Worm (Caenorhabditis elegans) whole organism, mixed stage, embryonic: Measurements from ENCODE around the gene T21E8.5.

Experiments
- M03D4.4 ChIP-seq: sonication (generic microtip); optimal IDR thresholded peaks from 2 replicates; lab custom pipeline; 2017; ENCODE audit warnings: mild to moderate bottlenecking, missing genetic modification characterization, missing compliant biosample characterization
- bed-3 ChIP-seq: fragments of 200-800 bp; sonication (Bioruptor generic); optimal IDR thresholded peaks from 3 replicates; lab custom pipeline; 2018; ENCODE audit warnings: mild to moderate bottlenecking, missing genetic modification characterization, moderate library complexity, missing compliant biosample characterization
- blmp-1 ChIP-seq: fragments of 150-350 bp; optimal IDR thresholded peaks from 2 replicates; lab custom pipeline; 2014; ENCODE audit warnings: missing biosample characterization, missing genetic modification characterization
- ceh-39 ChIP-seq: fragments of 150-350 bp; optimal IDR thresholded peaks from 2 replicates; lab custom pipeline; 2014; ENCODE audit warnings: missing biosample characterization, missing genetic modification characterization
- ceh-43 ChIP-seq: fragments of 200-800 bp; sonication (Bioruptor generic); optimal IDR thresholded peaks from 2 replicates; lab custom pipeline; 2018; ENCODE audit warnings: mild to moderate bottlenecking, missing genetic modification characterization, moderate library complexity, missing compliant biosample characterization
- ceh-83 ChIP-seq: fragments of 200-800 bp; sonication (Bioruptor generic); optimal IDR thresholded peaks from 2 replicates; lab custom pipeline; 2018; ENCODE audit warnings: mild to moderate bottlenecking, missing genetic modification characterization, missing compliant biosample characterization
- cnd-1 ChIP-seq: fragments of 200-800 bp; sonication (Bioruptor generic); optimal IDR thresholded peaks from 2 replicates; lab custom pipeline; 2018; ENCODE audit warnings: mild to moderate bottlenecking, missing genetic modification characterization, missing compliant biosample characterization
- drap-1 ChIP-seq: fragments of 200-800 bp; sonication (Bioruptor generic); optimal IDR thresholded peaks from 3 replicates; lab custom pipeline; 2018; ENCODE audit warnings: mild to moderate bottlenecking, missing genetic modification characterization, missing compliant biosample characterization
- elt-1 ChIP-seq: sonication (generic microtip); optimal IDR thresholded peaks from 2 replicates; lab custom pipeline; 2017; ENCODE audit warnings: missing genetic modification characterization, mild to moderate bottlenecking, missing compliant biosample characterization, antibody characterized with exemption, moderate library complexity, borderline replicate concordance; ENCODE audit not compliant: insufficient read depth
- elt-3 ChIP-seq: fragments of 150-350 bp; optimal IDR thresholded peaks from 2 replicates; lab custom pipeline; 2014; ENCODE audit warnings: missing biosample characterization, missing genetic modification characterization
- flh-1 ChIP-seq: fragments of 200-800 bp; sonication (Bioruptor generic); optimal IDR thresholded peaks from 2 replicates; lab custom pipeline; 2018; ENCODE audit warnings: mild to moderate bottlenecking, missing genetic modification characterization, moderate library complexity, missing compliant biosample characterization
- ham-2 ChIP-seq: fragments of 200-800 bp; sonication (Bioruptor generic); optimal IDR thresholded peaks from 2 replicates; lab custom pipeline; 2018; ENCODE audit warnings: mild to moderate bottlenecking, missing genetic modification characterization, missing compliant biosample characterization
- hlh-1 ChIP-seq: fragments of 150-350 bp; optimal IDR thresholded peaks from 2 replicates; lab custom pipeline; 2014; ENCODE audit warnings: missing biosample characterization, missing genetic modification reagents, missing genetic modification characterization
- lin-13 ChIP-seq: fragments of 150-350 bp; optimal IDR thresholded peaks from 2 replicates; lab custom pipeline; 2014; ENCODE audit warnings: missing biosample characterization, missing genetic modification characterization
- lin-32 ChIP-seq: fragments of 200-800 bp; sonication (Bioruptor generic); optimal IDR thresholded peaks from 2 replicates; lab custom pipeline; 2018; ENCODE audit warnings: mild to moderate bottlenecking, missing genetic modification characterization, missing compliant biosample characterization
- lsy-2 ChIP-seq: fragments of 150-350 bp; optimal IDR thresholded peaks from 2 replicates; lab custom pipeline; 2014; ENCODE audit warnings: missing biosample characterization, missing genetic modification characterization
- mab-5 ChIP-seq: fragments of 150-350 bp; optimal IDR thresholded peaks from 2 replicates; lab custom pipeline; 2014; ENCODE audit warnings: missing biosample characterization, missing genetic modification characterization
- mep-1 ChIP-seq: fragments of 150-350 bp; optimal IDR thresholded peaks from 2 replicates; lab custom pipeline; 2017; ENCODE audit warnings: missing biosample characterization, missing genetic modification reagents, missing genetic modification characterization, inconsistent platforms
- mls-2 ChIP-seq: sonication (generic microtip); optimal IDR thresholded peaks from 2 replicates; lab custom pipeline; 2016; ENCODE audit warnings: mild to moderate bottlenecking, missing genetic modification characterization, moderate library complexity, missing compliant biosample characterization
- nhr-2 ChIP-seq: fragments of 150-350 bp; optimal IDR thresholded peaks from 2 replicates; lab custom pipeline; 2014; ENCODE audit warnings: missing biosample characterization, missing genetic modification characterization
- nhr-237 ChIP-seq: fragments of 150-350 bp; optimal IDR thresholded peaks from 2 replicates; lab custom pipeline; 2014; ENCODE audit warnings: missing biosample characterization, missing genetic modification characterization
- nhr-28 ChIP-seq: fragments of 150-350 bp; optimal IDR thresholded peaks from 2 replicates; lab custom pipeline; 2014; ENCODE audit warnings: missing biosample characterization, missing genetic modification characterization
- pha-4 ChIP-seq: fragments of 150-350 bp; optimal IDR thresholded peaks from 2 replicates; lab custom pipeline; 2018; ENCODE audit warnings: missing biosample characterization, missing genetic modification reagents, missing genetic modification characterization
- sem-2 ChIP-seq: fragments of 200-800 bp; sonication (Bioruptor generic); optimal IDR thresholded peaks from 2 replicates; lab custom pipeline; 2018; ENCODE audit warnings: mild to moderate bottlenecking, missing genetic modification characterization, missing compliant biosample characterization
- snpc-4 ChIP-seq: fragments of 150-350 bp; optimal IDR thresholded peaks from 2 replicates; lab custom pipeline; 2014; ENCODE audit warnings: missing biosample characterization, missing genetic modification characterization
- unc-120 ChIP-seq: sonication (generic microtip); optimal IDR thresholded peaks from 2 replicates; lab custom pipeline; 2017; ENCODE audit warnings: missing genetic modification characterization, missing compliant biosample characterization; ENCODE audit not compliant: poor library complexity, severe bottlenecking
- unc-62 ChIP-seq: fragments of 150-350 bp; optimal IDR thresholded peaks from 2 replicates; lab custom pipeline; 2014; ENCODE audit warnings: missing biosample characterization, missing genetic modification reagents, missing genetic modification characterization
- zip-8 ChIP-seq: fragments of 150-350 bp; optimal IDR thresholded peaks from 2 replicates; lab custom pipeline; 2014; ENCODE audit warnings: missing biosample characterization, missing genetic modification characterization
- ztf-11 ChIP-seq: fragments of 150-350 bp; optimal IDR thresholded peaks from 2 replicates; lab custom pipeline; 2014; ENCODE audit warnings: missing biosample characterization, missing genetic modification characterization

The T21E8.5 gene

ce11 chrX:10903416-10903815 lies 17.4 kb downstream of the T21E8.5 start:
- TF ChIP-seq nhr-237 (tag; lab: Kevin White, UChicago) = no peak
- no peak for TF ChIP-seq ceh-39 (tag; lab: Kevin White, UChicago)
- no peak for TF ChIP-seq mls-2 (tag; lab: Kevin White, UChicago)
- TF ChIP-seq bed-3 (GFP tag; lab: Kevin White, UChicago) = no peak
- no peak for TF ChIP-seq flh-1 (GFP tag; lab: Kevin White, UChicago)
- TF ChIP-seq unc-120 (tag; lab: Kevin White, UChicago) = no peak
- no peak for TF ChIP-seq pha-4 (tag; lab: Kevin White, UChicago)
- TF ChIP-seq lin-13 (tag; lab: Kevin White, UChicago) = no peak
- TF ChIP-seq mep-1 (tag; lab: Kevin White, UChicago) = no peak
- no peak for TF ChIP-seq snpc-4 (tag; lab: Kevin White, UChicago)
- no peak for TF ChIP-seq ceh-83 (GFP tag; lab: Kevin White, UChicago)
- no peak for TF ChIP-seq ceh-43
- no peak for TF ChIP-seq blmp-1
- TF ChIP-seq zip-8 (tag; lab: Kevin White, UChicago) = no peak
- no peak for TF ChIP-seq nhr-28 (tag; lab: Kevin White, UChicago)
- TF ChIP-seq ham-2 (GFP tag; lab: Kevin White, UChicago) = no peak
- no peak for TF ChIP-seq lin-32 (GFP tag; lab: Kevin White, UChicago)
- no peak for TF ChIP-seq elt-3 (tag; lab: Kevin White, UChicago)
- TF ChIP-seq, all 35 proteins: peak for 0

DNA sequence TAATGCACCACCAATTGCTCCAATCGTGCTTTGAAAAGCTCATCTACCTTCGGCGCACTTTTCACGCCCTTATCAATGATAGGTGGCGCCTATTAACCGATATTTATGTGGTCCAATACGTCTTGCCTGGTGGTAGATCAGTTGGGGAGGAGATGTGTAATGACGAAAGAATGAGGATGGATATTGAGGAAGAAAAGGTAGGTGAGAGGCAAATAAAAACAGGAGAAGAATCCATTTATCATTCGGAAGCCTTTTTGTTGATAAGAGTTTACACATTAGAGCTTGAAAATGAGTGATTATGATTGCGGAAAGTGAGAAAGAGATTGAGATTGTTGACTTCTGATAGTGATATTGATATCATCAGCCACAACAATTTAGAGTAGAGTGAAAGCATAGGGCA lies 21.4 kb downstream of the T21E8.5 start:
- TF ChIP-seq elt-1 (tag; lab: Kevin White, UChicago) = no peak
- TF ChIP-seq unc-62 (GFP tag; lab: Kevin White, UChicago) = peak; percentile 53
- TF ChIP-seq mab-5 (tag; lab: Kevin White, UChicago) = peak; percentile 7
- no peak for TF ChIP-seq bed-3 (GFP tag; lab: Kevin White, UChicago)

ce11 chrX:10909661-10910060 lies 23.7 kb downstream of the T21E8.5 start:
- TF ChIP-seq unc-62 (GFP tag; lab: Kevin White, UChicago) (peak; percentile 55), ceh-43 (no peak), unc-120 (tag; lab: Kevin White, UChicago) (peak; percentile 38)

DNA sequence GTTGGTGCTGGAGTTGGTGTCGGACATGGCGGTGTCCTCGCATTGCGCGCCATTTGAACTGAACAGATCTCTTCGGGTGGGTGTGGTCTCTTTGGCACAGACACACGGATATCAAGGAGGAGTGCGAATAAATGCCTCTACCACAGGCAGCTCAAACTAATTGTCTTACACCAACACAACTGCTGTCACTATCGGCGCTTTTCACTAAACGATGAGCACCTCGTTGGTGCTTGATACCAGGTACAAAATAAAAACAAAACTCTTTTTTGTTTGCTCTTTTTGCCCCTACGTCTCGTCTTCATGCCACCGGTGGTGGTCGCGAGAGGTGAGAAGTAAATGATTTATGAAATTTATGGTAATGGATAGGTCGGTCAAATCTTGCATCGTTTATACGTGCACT lies 24.7 kb downstream of the T21E8.5 start, which contains the start of gene F47B10.8:
F47B10.8 (minus strand) TSS at position 101 of the 400 bp plus-strand sequence.
- TF ChIP-seq nhr-2 (tag; lab: Kevin White, UChicago) = no peak
- TF ChIP-seq hlh-1 (tag; lab: Kevin White, UChicago) = no peak
- no peak for TF ChIP-seq ztf-11 (tag; lab: Kevin White, UChicago)
- TF ChIP-seq mab-5 (tag; lab: Kevin White, UChicago) = no peak
- TF ChIP-seq drap-1 (GFP tag; lab: Kevin White, UChicago) = no peak
- no peak for TF ChIP-seq mls-2 (tag; lab: Kevin White, UChicago)
- TF ChIP-seq cnd-1 (tag; lab: Kevin White, UChicago) = no peak
- no peak for TF ChIP-seq unc-120 (tag; lab: Kevin White, UChicago)
- TF ChIP-seq lsy-2 (tag; lab: Kevin White, UChicago) = no peak
- no peak for TF ChIP-seq flh-1 (GFP tag; lab: Kevin White, UChicago)
- TF ChIP-seq lin-13 (tag; lab: Kevin White, UChicago) = no peak
- TF ChIP-seq nhr-28 (tag; lab: Kevin White, UChicago) = no peak

- no peak for TF ChIP-seq cnd-1 (tag; lab: Kevin White, UChicago)
- TF ChIP-seq bed-3 (GFP tag; lab: Kevin White, UChicago) = no peak
- TF ChIP-seq M03D4.4 = no peak
- TF ChIP-seq drap-1 (GFP tag; lab: Kevin White, UChicago) = no peak
- no peak for TF ChIP-seq pha-4 (tag; lab: Kevin White, UChicago)
- TF ChIP-seq lsy-2 (tag; lab: Kevin White, UChicago) = no peak
- TF ChIP-seq lin-13 (tag; lab: Kevin White, UChicago) = no peak
- TF ChIP-seq elt-3 (tag; lab: Kevin White, UChicago) = no peak
- no peak for TF ChIP-seq elt-1 (tag; lab: Kevin White, UChicago)
- TF ChIP-seq sem-2 (GFP tag; lab: Kevin White, UChicago) = no peak
- no peak for TF ChIP-seq ceh-83 (GFP tag; lab: Kevin White, UChicago)
- no peak for TF ChIP-seq zip-8 (tag; lab: Kevin White, UChicago)
- TF ChIP-seq mab-5 (tag; lab: Kevin White, UChicago) = no peak
- no peak for TF ChIP-seq unc-120 (tag; lab: Kevin White, UChicago)
These were observed 28.0 kb downstream of the T21E8.5 start, which contains the start of gene F47B10.9 for ce11 chrX:10913981-10914380. TSS of gene F47B10.9 (minus strand) at chrX:10914081.
